Worm (Caenorhabditis elegans) whole organism, L4/young adult: ENCODE data around the gene fbxa-67.

Experiments
- W03F9.2 ChIP-seq: fragments of 150-350 bp; optimal IDR thresholded peaks from 2 replicates; lab custom pipeline; 2014; ENCODE audit warnings: missing biosample characterization, missing genetic modification characterization
- dao-5 ChIP-seq: sonication (generic microtip); optimal IDR thresholded peaks from 2 replicates; lab custom pipeline; 2016; ENCODE audit warnings: missing genotype, missing genetic modification characterization, moderate library complexity, missing compliant biosample characterization
- him-1 ChIP-seq: sonication (generic microtip); optimal IDR thresholded peaks from 2 replicates; lab custom pipeline; 2016; ENCODE audit warnings: missing genotype, missing genetic modification reagents, missing genetic modification characterization, missing compliant biosample characterization

ce11 chrIII:989558-989957, 39.1 kb upstream of the fbxa-67 start:
- TF ChIP-seq him-1 (tag; lab: Kevin White, UChicago) (no peak), W03F9.2 (no peak), dao-5 (tag; lab: Kevin White, UChicago) (no peak)
